Worm (Caenorhabditis elegans): Measurements from ENCODE around the gene F53A2.11.

Gene F53A2.11

ce11 chrIII:13315071-13315470 is 7.4 kb downstream of the F53A2.11 start, which contains the start of gene dph-7:
dph-7 (plus strand) TSS chrIII:13315123.
- TF ChIP-seq lin-13 (GFP tag; optimal IDR thresholded peaks at IDR 0.05) = no peak
- TF ChIP-seq Y55F3AM.14 (GFP tag; optimal IDR thresholded peaks at IDR 0.05) = no peak
- no peak for TF ChIP-seq ama-1 (optimal IDR thresholded peaks at IDR 0.05)
- TF ChIP-seq fos-1 (tag; optimal IDR thresholded peaks at IDR 0.05) = no peak
- TF ChIP-seq unc-39 (tag; optimal IDR thresholded peaks at IDR 0.05) = no peak
- TF ChIP-seq lin-11 (tag; optimal IDR thresholded peaks at IDR 0.05) = no peak
- no peak for TF ChIP-seq dmd-4 (tag; optimal IDR thresholded peaks at IDR 0.05)
- no peak for TF ChIP-seq skn-1 (tag; optimal IDR thresholded peaks at IDR 0.05)
- no peak for TF ChIP-seq nhr-25 (tag; optimal IDR thresholded peaks at IDR 0.05)
- no peak for TF ChIP-seq sem-4 (tag; optimal IDR thresholded peaks at IDR 0.05)
- no peak for TF ChIP-seq nhr-237 (tag; optimal IDR thresholded peaks at IDR 0.05)
- TF ChIP-seq blmp-1 (tag; optimal IDR thresholded peaks at IDR 0.05; ENCODE audit: insufficient read depth) = no peak
- TF ChIP-seq F13H6.1 (tag; optimal IDR thresholded peaks at IDR 0.05) = no peak
- TF ChIP-seq egl-27 (tag; optimal IDR thresholded peaks at IDR 0.05) = no peak
- no peak for TF ChIP-seq elt-3 (tag; optimal IDR thresholded peaks at IDR 0.05)
- TF ChIP-seq sma-3 (GFP tag; optimal IDR thresholded peaks at IDR 0.05) = no peak
- TF ChIP-seq ztf-4 (tag; optimal IDR thresholded peaks at IDR 0.05) = no peak
- TF ChIP-seq R02D3.7 (tag; optimal IDR thresholded peaks at IDR 0.05) = no peak

- no peak for TF ChIP-seq sma-9 (GFP tag; optimal IDR thresholded peaks at IDR 0.05)
- no peak for TF ChIP-seq sma-9 (tag; optimal IDR thresholded peaks at IDR 0.05)
These were observed 7.8 kb downstream of the F53A2.11 start for ce11 chrIII:13314636-13315035.

- peak; percentile 27 for TF ChIP-seq crh-2 (tag; optimal IDR thresholded peaks at IDR 0.05)
- no peak for TF ChIP-seq ztf-4 (tag; optimal IDR thresholded peaks at IDR 0.05)
- peak; percentile 64 for TF ChIP-seq C34F6.9 (tag; optimal IDR thresholded peaks at IDR 0.05)
- TF ChIP-seq nhr-129 (tag; optimal IDR thresholded peaks at IDR 0.05) = peak; percentile 14
- no peak for TF ChIP-seq nhr-12 (tag; optimal IDR thresholded peaks at IDR 0.05)
- TF ChIP-seq ama-1 (optimal IDR thresholded peaks at IDR 0.05) = no peak
- no peak for TF ChIP-seq mab-5 (tag; optimal IDR thresholded peaks at IDR 0.05)
- no peak for TF ChIP-seq peb-1 (tag; optimal IDR thresholded peaks at IDR 0.05)
- TF ChIP-seq fos-1 (tag; optimal IDR thresholded peaks at IDR 0.05) = no peak
- TF ChIP-seq gmeb-1 (tag; optimal IDR thresholded peaks at IDR 0.05) = peak; percentile 8
- TF ChIP-seq ZK546.5 (tag; optimal IDR thresholded peaks at IDR 0.05) = no peak
- no peak for TF ChIP-seq sem-4 (tag; optimal IDR thresholded peaks at IDR 0.05)
- peak; percentile 74 for TF ChIP-seq unc-55 (GFP tag; optimal IDR thresholded peaks at IDR 0.05)
- peak in 1 of 2 experiments; percentile 60 for TF ChIP-seq lsy-2 (tag; optimal IDR thresholded peaks at IDR 0.05)
- no peak for TF ChIP-seq ztf-1 (GFP tag; conservative IDR thresholded peaks at IDR 0.05)
These were observed 8.7 kb downstream of the F53A2.11 start, which contains the start of gene Y43F4B.10 for ce11 chrIII:13313788-13314187. Y43F4B.10 (plus strand) TSS chrIII:13314068.

ce11 chrIII:13310552-13310951 is 11.9 kb downstream of the F53A2.11 start:
- TF ChIP-seq unc-62 (GFP tag; optimal IDR thresholded peaks at IDR 0.05) (no peak), crh-2 (tag; optimal IDR thresholded peaks at IDR 0.05) (peak; percentile 48), C34F6.9 (tag; optimal IDR thresholded peaks at IDR 0.05) (peak; percentile 11), sma-3 (GFP tag; optimal IDR thresholded peaks at IDR 0.05) (no peak), ZK546.5 (tag; optimal IDR thresholded peaks at IDR 0.05) (no peak), fos-1 (tag; optimal IDR thresholded peaks at IDR 0.05) (peak; percentile 66), mdl-1 (tag; optimal IDR thresholded peaks at IDR 0.05) (no peak), gmeb-1 (tag; optimal IDR thresholded peaks at IDR 0.05) (peak; percentile 36), elt-1 (tag; optimal IDR thresholded peaks at IDR 0.05) (no peak), egl-27 (tag; optimal IDR thresholded peaks at IDR 0.05) (no peak), ceh-16 (tag; optimal IDR thresholded peaks at IDR 0.05) (no peak), lsy-2 (tag; optimal IDR thresholded peaks at IDR 0.05) (peak in 1 of 2 experiments; percentile 27), ztf-4 (tag; optimal IDR thresholded peaks at IDR 0.05) (no peak), nhr-25 (tag; optimal IDR thresholded peaks at IDR 0.05) (peak; percentile 32), nhr-77 (tag; optimal IDR thresholded peaks at IDR 0.05) (no peak)

- no peak for TF ChIP-seq mdl-1 (tag; optimal IDR thresholded peaks at IDR 0.05)
- TF ChIP-seq zag-1 (tag; optimal IDR thresholded peaks at IDR 0.05) = no peak
- TF ChIP-seq C34F6.9 (tag; optimal IDR thresholded peaks at IDR 0.05) = peak; percentile 71
- TF ChIP-seq gmeb-1 (tag; optimal IDR thresholded peaks at IDR 0.05) = peak; percentile 62
- TF ChIP-seq nhr-25 (tag; optimal IDR thresholded peaks at IDR 0.05) = peak; percentile 13
- TF ChIP-seq crh-2 (tag; optimal IDR thresholded peaks at IDR 0.05) = peak; percentile 19
- peak; percentile 70 for TF ChIP-seq unc-55 (GFP tag; optimal IDR thresholded peaks at IDR 0.05)
- TF ChIP-seq ztf-1 (GFP tag; conservative IDR thresholded peaks at IDR 0.05) = no peak
These were observed 15.4 kb downstream of the F53A2.11 start, which contains the start of the genes klp-19 and slc-36.1 for ce11 chrIII:13307107-13307506. klp-19 (minus strand) TSS chrIII:13307259. slc-36.1 (plus strand) TSS chrIII:13307502.
